Worm (Caenorhabditis elegans): ENCODE results near the gene K08B12.1.

DNA sequence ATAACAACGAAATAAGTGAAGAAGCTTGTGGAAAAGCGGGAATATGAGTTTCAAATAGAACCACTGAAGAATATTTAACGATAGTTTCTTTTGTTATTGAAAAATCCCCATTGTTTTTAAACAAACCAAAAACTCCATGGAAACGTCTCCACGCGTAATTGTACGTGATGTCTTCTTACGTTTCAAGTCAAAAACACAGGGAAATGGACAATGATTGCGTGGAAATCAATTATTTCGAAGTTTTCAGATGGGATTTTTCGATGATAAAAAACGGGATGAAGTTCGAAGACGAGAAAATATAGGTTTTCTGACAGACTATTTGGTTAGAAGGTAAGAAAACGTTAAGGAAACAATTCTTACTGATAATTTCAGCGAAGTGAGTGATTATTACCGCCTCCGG is 22.0 kb downstream of the K08B12.1 start, which contains the start of the genes K12B6.4 and spe-49:
- TF ChIP-seq T22C8.4 (GFP tag; IDR thresholded peaks at IDR 0.05), result no peak
- TF ChIP-seq cog-1 (tag; optimal IDR thresholded peaks at IDR 0.05), result no peak
- TF ChIP-seq med-1 (GFP tag; optimal IDR thresholded peaks at IDR 0.05; ENCODE audit: insufficient read depth), result no peak
- TF ChIP-seq ref-1 (GFP tag; conservative IDR thresholded peaks at IDR 0.05), result no peak
- no peak for TF ChIP-seq ztf-29 (GFP tag; IDR thresholded peaks at IDR 0.05)
- no peak for TF ChIP-seq tab-1 (GFP tag; IDR thresholded peaks at IDR 0.05)
- no peak for TF ChIP-seq flt-1 (GFP tag; IDR thresholded peaks at IDR 0.05)
- no peak for TF ChIP-seq ztf-23 (GFP tag; IDR thresholded peaks at IDR 0.05)

Measured in whole organism, midembryonic.